Worm (Caenorhabditis elegans): ENCODE results near the gene mltn-10.

DNA sequence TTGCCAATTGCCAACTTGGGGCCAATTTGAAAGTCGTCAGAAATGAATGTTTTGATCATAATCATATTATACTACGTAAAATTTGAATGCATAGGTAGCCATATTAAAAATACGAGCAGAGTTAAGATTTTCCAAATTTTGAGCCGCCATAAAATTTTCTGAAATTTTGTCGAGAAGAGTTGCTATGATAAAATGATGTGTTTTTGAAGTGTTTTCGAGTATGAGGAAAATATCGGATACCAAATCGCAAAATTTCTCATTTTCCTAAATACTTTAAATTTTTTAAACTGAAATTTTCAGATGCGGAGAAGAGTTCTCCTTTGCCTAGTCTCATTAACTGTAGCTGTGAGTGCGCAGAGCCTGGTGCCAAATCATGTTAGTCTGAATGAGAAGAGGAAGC, 4.5 kb downstream of the mltn-10 start, which contains the start of gene tag-297:
- no peak for TF ChIP-seq aly-2 (tag; optimal IDR thresholded peaks at IDR 0.05)
- TF ChIP-seq F26F4.8 (GFP tag; conservative IDR thresholded peaks at IDR 0.05), result no peak
- no peak for TF ChIP-seq nhr-28 (tag; optimal IDR thresholded peaks at IDR 0.05)
- no peak for TF ChIP-seq spr-3 (GFP tag; optimal IDR thresholded peaks at IDR 0.05)

Data from whole organism, L4 larva.